Worm (Caenorhabditis elegans) whole organism, young adult: ENCODE data around the gene lgc-47.

ENCODE experiments used
- F39B2.1 ChIP-seq: fragments of 200-800 bp; sonication (Bioruptor generic); IDR thresholded peaks from 2 replicates; pipeline ENCODE4 v1.3.6; 2022; ENCODE audit warnings: missing genetic modification reagents, missing genetic modification characterization, missing compliant biosample characterization
- Y53G8AR.9 ChIP-seq: fragments of 200-800 bp; sonication (Bioruptor generic); conservative IDR thresholded peaks from 2 replicates; pipeline ENCODE4 v1.3.6; 2022; ENCODE audit warnings: missing genetic modification reagents, missing genetic modification characterization, missing compliant biosample characterization
- ZK185.1 ChIP-seq: sonication (generic microtip); optimal IDR thresholded peaks from 2 replicates; lab custom pipeline; 2016; ENCODE audit warnings: mild to moderate bottlenecking, missing genetic modification characterization, missing compliant biosample characterization; ENCODE audit not compliant: poor library complexity, severe bottlenecking
- bed-1 ChIP-seq: fragments of 200-800 bp; sonication (Bioruptor generic); IDR thresholded peaks from 2 replicates; pipeline ENCODE4 v1.3.6; 2022; ENCODE audit warnings: missing genetic modification reagents, missing genetic modification characterization, missing compliant biosample characterization
- die-1 ChIP-seq: sonication (generic microtip); optimal IDR thresholded peaks from 2 replicates; lab custom pipeline; 2016; ENCODE audit warnings: missing genotype, mild to moderate bottlenecking, missing genetic modification characterization, missing compliant biosample characterization
- dpl-1 ChIP-seq: fragments of 150-350 bp; optimal IDR thresholded peaks from 2 replicates; lab custom pipeline; 2014; ENCODE audit warnings: missing biosample characterization, missing genetic modification reagents, missing genetic modification characterization
- efl-1 ChIP-seq: fragments of 150-350 bp; optimal IDR thresholded peaks from 2 replicates; lab custom pipeline; 2014; ENCODE audit warnings: missing biosample characterization, missing genetic modification reagents, missing genetic modification characterization
- ets-4 ChIP-seq: fragments of 200-800 bp; sonication (Bioruptor generic); optimal IDR thresholded peaks from 2 replicates; lab custom pipeline; 2018; ENCODE audit warnings: mild to moderate bottlenecking, missing genetic modification characterization, missing compliant biosample characterization
- him-1 ChIP-seq: sonication (generic microtip); optimal IDR thresholded peaks from 2 replicates; lab custom pipeline; 2016; ENCODE audit warnings: missing genotype, missing genetic modification reagents, missing genetic modification characterization, missing compliant biosample characterization
- lir-1 ChIP-seq: fragments of 200-800 bp; sonication (Bioruptor generic); conservative IDR thresholded peaks from 2 replicates; pipeline ENCODE4 v1.3.6; 2022; ENCODE audit warnings: missing genetic modification reagents, missing genetic modification characterization, missing compliant biosample characterization
- madf-10 ChIP-seq: sonication (generic microtip); optimal IDR thresholded peaks from 2 replicates; lab custom pipeline; 2016; ENCODE audit warnings: mild to moderate bottlenecking, missing genetic modification characterization, missing compliant biosample characterization
- pbrm-1 ChIP-seq: fragments of 200-800 bp; sonication (Bioruptor generic); IDR thresholded peaks from 2 replicates; pipeline ENCODE4 v1.3.6; 2022; ENCODE audit warnings: missing genetic modification reagents, missing genetic modification characterization, missing compliant biosample characterization
- pha-4 ChIP-seq: fragments of 150-350 bp; sonication (generic microtip); optimal IDR thresholded peaks from 2 replicates; lab custom pipeline; 2014; ENCODE audit warnings: missing biosample characterization, missing genetic modification reagents, missing genetic modification characterization
- rpc-1 ChIP-seq, 2 experiments: fragments of 150-350 bp in 1 of 2; sonication (generic microtip) in 1 of 2; optimal IDR thresholded peaks; 2 replicates each; lab custom pipeline; 2014 to 2018; ENCODE audit warnings: missing biosample characterization in 1 of 2, missing genetic modification characterization in 1 of 2, missing genetic modification reagents in 1 of 2, missing genotype in 1 of 2

- no peak for TF ChIP-seq efl-1
- no peak for TF ChIP-seq die-1 (tag; lab: Kevin White, UChicago)
- TF ChIP-seq bed-1 (GFP tag; lab: Robert Waterston, UW), result no peak
- TF ChIP-seq madf-10, result no peak
- TF ChIP-seq lir-1, result no peak
- no peak for TF ChIP-seq Y53G8AR.9 (GFP tag; lab: Robert Waterston, UW)
- no peak for TF ChIP-seq him-1 (tag; lab: Kevin White, UChicago)
- no peak for TF ChIP-seq pha-4
- TF ChIP-seq ZK185.1 (tag; lab: Kevin White, UChicago), result no peak
- TF ChIP-seq dpl-1 (GFP tag; lab: Kevin White, UChicago), result no peak
- TF ChIP-seq rpc-1 (optimal IDR thresholded peaks at IDR 0.05; lab: Kevin White, UChicago), result no peak
- TF ChIP-seq rpc-1 (tag; optimal IDR thresholded peaks at IDR 0.05; lab: Kevin White, UChicago), result no peak
- TF ChIP-seq ets-4 (GFP tag; lab: Kevin White, UChicago), result no peak
- no peak for TF ChIP-seq F39B2.1 (GFP tag; lab: Robert Waterston, UW)
- TF ChIP-seq pbrm-1 (GFP tag; lab: Robert Waterston, UW), result no peak
These were observed 49.2 kb upstream of the lgc-47 start, which contains the start of gene R07B1.11 for ce11 chrX:9856618-9857017.
